Worm (Caenorhabditis elegans) whole organism, L4 larva: Measurements from ENCODE around the gene epi-1.
"Not testable (repeated sequence)": the region's sequence is repeated elsewhere in the genome, so short reads cannot be mapped to it uniquely, and the experiment has no call there.

ENCODE experiments used
- D1046.2 ChIP-seq: fragments of 200-800 bp; sonication (Bioruptor generic); IDR thresholded peaks from 2 replicates; pipeline ENCODE4 v1.3.6; 2022; ENCODE audit warnings: missing genetic modification characterization, missing compliant biosample characterization
- F44E2.7 ChIP-seq: fragments of 200-800 bp; sonication (Bioruptor generic); IDR thresholded peaks from 2 replicates; pipeline ENCODE4 v2.1.2; 2022; ENCODE audit warnings: missing genetic modification characterization, missing compliant biosample characterization
- T26A8.4 ChIP-seq: fragments of 200-800 bp; sonication (Bioruptor generic); IDR thresholded peaks from 2 replicates; pipeline ENCODE4 v1.3.6; 2022; ENCODE audit warnings: missing genetic modification characterization, missing compliant biosample characterization
- Y105C5A.15 ChIP-seq: fragments of 200-800 bp; sonication (Bioruptor generic); IDR thresholded peaks from 2 replicates; pipeline ENCODE4 v1.3.6; 2022; ENCODE audit warnings: missing genetic modification characterization, missing compliant biosample characterization
- Y48G9A.11 ChIP-seq: fragments of 200-800 bp; sonication (Bioruptor generic); IDR thresholded peaks from 2 replicates; pipeline ENCODE4 v1.3.6; 2022; ENCODE audit warnings: missing genetic modification reagents, missing genetic modification characterization, missing compliant biosample characterization
- Y75B8A.6 ChIP-seq: fragments of 200-800 bp; sonication (Bioruptor generic); IDR thresholded peaks from 2 replicates; pipeline ENCODE4 v1.3.6; 2022; ENCODE audit warnings: missing genetic modification reagents, missing genetic modification characterization, missing compliant biosample characterization
- ZK546.5 ChIP-seq, 2 experiments: sonication (generic microtip); optimal IDR thresholded peaks; 2 replicates each; lab custom pipeline; 2017; ENCODE audit warnings: missing biosample characterization in 2 of 2, missing genetic modification characterization in 2 of 2
- aha-1 ChIP-seq: fragments of 150-350 bp; peaks from one replicate; lab custom pipeline; 2014; ENCODE audit warnings: missing biosample characterization, missing genetic modification characterization
- ama-1 ChIP-seq: fragments of 150-350 bp; optimal IDR thresholded peaks from 2 replicates; lab custom pipeline; 2014; ENCODE audit warnings: inconsistent platforms, mixed read lengths
- ceh-44 ChIP-seq: fragments of 200-800 bp; sonication (Bioruptor generic); IDR thresholded peaks from 2 replicates; pipeline ENCODE4 v1.3.6; 2022; ENCODE audit warnings: missing genetic modification reagents, missing genetic modification characterization, missing compliant biosample characterization
- ces-1 ChIP-seq: fragments of 150-350 bp; sonication (generic microtip); optimal IDR thresholded peaks from 4 replicates; lab custom pipeline; 2014; ENCODE audit warnings: missing biosample characterization, missing genetic modification reagents, missing genetic modification characterization
- daf-12 ChIP-seq: fragments of 150-350 bp; optimal IDR thresholded peaks from 2 replicates; lab custom pipeline; 2014; ENCODE audit warnings: missing biosample characterization, missing genetic modification reagents, missing genetic modification characterization
- daf-16 ChIP-seq, 3 experiments: sonication (generic microtip); optimal IDR thresholded peaks; 2 replicates each; lab custom pipeline; 2016 to 2017; ENCODE audit warnings: missing genetic modification characterization in 3 of 3, missing genetic modification reagents in 3 of 3, mild to moderate bottlenecking in 2 of 3, missing compliant biosample characterization in 2 of 3, missing biosample characterization in 1 of 3, moderate library complexity in 1 of 3
- dmd-6 ChIP-seq: fragments of 200-800 bp; sonication (Bioruptor generic); IDR thresholded peaks from 2 replicates; pipeline ENCODE4 v1.3.6; 2022; ENCODE audit warnings: missing genetic modification reagents, missing genetic modification characterization, missing compliant biosample characterization
- dmd-8 ChIP-seq: fragments of 200-800 bp; sonication (Bioruptor generic); IDR thresholded peaks from 2 replicates; pipeline ENCODE4 v1.3.6; 2022; ENCODE audit warnings: missing genetic modification characterization, missing compliant biosample characterization
- dmd-9 ChIP-seq: fragments of 200-800 bp; sonication (Bioruptor generic); IDR thresholded peaks from 2 replicates; pipeline ENCODE4 v1.3.6; 2022; ENCODE audit warnings: missing genetic modification reagents, missing genetic modification characterization, missing compliant biosample characterization
- dve-1 ChIP-seq: sonication (generic microtip); optimal IDR thresholded peaks from 2 replicates; lab custom pipeline; 2017; ENCODE audit warnings: antibody characterized with exemption, mild to moderate bottlenecking, missing genetic modification characterization, missing compliant biosample characterization; ENCODE audit not compliant: insufficient read depth
- fkh-10 ChIP-seq: fragments of 150-350 bp; optimal IDR thresholded peaks from 2 replicates; lab custom pipeline; 2014; ENCODE audit warnings: missing biosample characterization, missing genetic modification reagents, missing genetic modification characterization
- gei-8 ChIP-seq: fragments of 200-800 bp; sonication (Bioruptor generic); optimal IDR thresholded peaks from 2 replicates; lab custom pipeline; 2018; ENCODE audit warnings: mild to moderate bottlenecking, missing genetic modification characterization, missing compliant biosample characterization
- hlh-11 ChIP-seq: fragments of 200-800 bp; sonication (Bioruptor generic); optimal IDR thresholded peaks from 2 replicates; lab custom pipeline; 2018; ENCODE audit warnings: mild to moderate bottlenecking, missing genetic modification characterization, missing compliant biosample characterization
- hlh-30 ChIP-seq: sonication (generic microtip); optimal IDR thresholded peaks from 2 replicates; lab custom pipeline; 2017; ENCODE audit warnings: antibody characterized with exemption, mild to moderate bottlenecking, missing genetic modification characterization, missing compliant biosample characterization; ENCODE audit not compliant: insufficient read depth
- hmg-1.1 ChIP-seq: fragments of 200-800 bp; sonication (Bioruptor generic); IDR thresholded peaks from 2 replicates; pipeline ENCODE4 v1.3.6; 2022; ENCODE audit warnings: missing genetic modification reagents, missing genetic modification characterization, missing compliant biosample characterization
- jun-1 ChIP-seq: fragments of 150-350 bp; optimal IDR thresholded peaks from 2 replicates; lab custom pipeline; 2014; ENCODE audit warnings: missing biosample characterization, missing genetic modification reagents, missing genetic modification characterization
- lin-1 ChIP-seq: fragments of 200-800 bp; sonication (Bioruptor generic); IDR thresholded peaks from 2 replicates; pipeline ENCODE4 v1.3.6; 2022; ENCODE audit warnings: missing genetic modification reagents, missing genetic modification characterization, missing compliant biosample characterization
- lin-15B ChIP-seq: fragments of 150-350 bp; sonication (generic microtip); optimal IDR thresholded peaks from 3 replicates; lab custom pipeline; 2014; ENCODE audit warnings: missing biosample characterization, missing genetic modification characterization
- lin-29 ChIP-seq: fragments of 200-800 bp; sonication (Bioruptor generic); IDR thresholded peaks from 2 replicates; pipeline ENCODE4 v1.3.6; 2022; ENCODE audit warnings: missing genetic modification reagents, missing genetic modification characterization, missing compliant biosample characterization
- lin-38 ChIP-seq: fragments of 200-800 bp; sonication (Bioruptor generic); IDR thresholded peaks from 2 replicates; pipeline ENCODE4 v1.3.6; 2022; ENCODE audit warnings: missing genetic modification reagents, missing genetic modification characterization, missing compliant biosample characterization
- lsy-2 ChIP-seq, 2 experiments: fragments of 150-350 bp in 1 of 2; sonication (generic microtip) in 1 of 2; optimal IDR thresholded peaks; 2 replicates each; lab custom pipeline; 2014 to 2017; ENCODE audit warnings: missing biosample characterization in 2 of 2, missing genetic modification characterization in 2 of 2
- madf-9 ChIP-seq: fragments of 200-800 bp; sonication (Bioruptor generic); conservative IDR thresholded peaks from 2 replicates; pipeline ENCODE4 v1.3.6; 2022; ENCODE audit warnings: missing genetic modification reagents, missing genetic modification characterization, missing compliant biosample characterization
- mdl-1 ChIP-seq, 2 experiments: fragments of 150-350 bp in 1 of 2; sonication (generic microtip) in 1 of 2; optimal IDR thresholded peaks; 2 replicates each; lab custom pipeline; 2014 to 2017; ENCODE audit warnings: missing biosample characterization in 2 of 2, missing genetic modification characterization in 2 of 2
- mep-1 ChIP-seq: fragments of 150-350 bp; sonication (generic microtip); optimal IDR thresholded peaks from 3 replicates; lab custom pipeline; 2014; ENCODE audit warnings: missing biosample characterization, missing genetic modification characterization
- nhr-102 ChIP-seq: sonication (generic microtip); optimal IDR thresholded peaks from 2 replicates; lab custom pipeline; 2016; ENCODE audit warnings: mild to moderate bottlenecking, missing genetic modification characterization, moderate library complexity, missing compliant biosample characterization
- nhr-237 ChIP-seq: sonication (generic microtip); optimal IDR thresholded peaks from 2 replicates; lab custom pipeline; 2017; ENCODE audit warnings: missing biosample characterization, missing genetic modification characterization
- nhr-77 ChIP-seq: fragments of 150-350 bp; optimal IDR thresholded peaks from 2 replicates; lab custom pipeline; 2014; ENCODE audit warnings: missing biosample characterization, missing genetic modification characterization
- php-3 ChIP-seq: fragments of 200-800 bp; sonication (Bioruptor generic); IDR thresholded peaks from 2 replicates; pipeline ENCODE4 v1.3.6; 2022; ENCODE audit warnings: missing genetic modification reagents, missing genetic modification characterization, missing compliant biosample characterization
- rbr-2 ChIP-seq: sonication (generic microtip); optimal IDR thresholded peaks from 2 replicates; lab custom pipeline; 2016; ENCODE audit warnings: missing genotype, missing genetic modification characterization, missing compliant biosample characterization
- spr-3 ChIP-seq: fragments of 200-800 bp; sonication (Bioruptor generic); optimal IDR thresholded peaks from 2 replicates; lab custom pipeline; 2018; ENCODE audit warnings: mild to moderate bottlenecking, missing genetic modification characterization, missing compliant biosample characterization
- unc-62 ChIP-seq, 3 experiments: fragments of 150-350 bp in 1 of 3; sonication (generic microtip); optimal IDR thresholded peaks in 2 of 3; peaks in 1 of 3; 1 replicate in 1 of 3; 2 replicates in 2 of 3; lab custom pipeline; 2014 to 2017; ENCODE audit warnings: missing biosample characterization in 3 of 3, missing genetic modification characterization in 3 of 3, missing genetic modification reagents in 3 of 3, missing genotype in 1 of 3
- vab-7 ChIP-seq: fragments of 200-800 bp; sonication (Bioruptor generic); IDR thresholded peaks from 2 replicates; pipeline ENCODE4 v1.3.6; 2022; ENCODE audit warnings: missing genetic modification reagents, missing genetic modification characterization, missing compliant biosample characterization
- zfp-2 ChIP-seq: sonication (generic microtip); optimal IDR thresholded peaks from 2 replicates; lab custom pipeline; 2016; ENCODE audit warnings: mild to moderate bottlenecking, missing genetic modification characterization, missing compliant biosample characterization
- zfp-3 ChIP-seq: fragments of 200-800 bp; sonication (Bioruptor generic); conservative IDR thresholded peaks from 2 replicates; pipeline ENCODE4 v1.3.6; 2022; ENCODE audit warnings: missing genetic modification reagents, missing genetic modification characterization, missing compliant biosample characterization
- zip-2 ChIP-seq: fragments of 150-350 bp; optimal IDR thresholded peaks from 2 replicates; lab custom pipeline; 2014; ENCODE audit warnings: missing biosample characterization, missing genetic modification characterization

Gene epi-1

DNA sequence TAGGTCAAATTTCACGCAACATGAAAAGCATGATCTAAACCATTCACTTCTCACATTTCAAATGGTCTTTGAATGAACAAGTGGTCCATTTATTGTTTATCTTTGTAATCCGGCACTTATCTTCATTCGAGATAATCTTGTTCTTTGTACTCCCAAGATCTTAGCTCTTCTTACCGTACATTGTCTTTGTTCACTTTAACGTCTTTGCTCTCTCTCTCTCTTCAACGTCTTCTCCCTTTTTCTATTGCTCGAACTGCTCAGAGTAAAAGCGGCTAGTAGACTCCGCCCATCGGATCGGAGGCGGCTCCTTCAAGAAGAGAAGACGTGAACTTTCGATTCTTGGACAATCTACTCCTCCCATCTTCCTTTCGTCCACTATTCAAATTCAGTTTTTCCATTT is 30.0 kb upstream of the epi-1 start, which contains the start of gene F56C4.1:
Gene F56C4.1, plus strand, starts transcription at position 301 of the 400 bp plus-strand sequence.
- TF ChIP-seq nhr-237 (tag; lab: Kevin White, UChicago) (no peak), lin-29 (GFP tag; lab: Robert Waterston, UW) (no peak), ceh-44 (GFP tag; lab: Robert Waterston, UW) (no peak), php-3 (GFP tag; lab: Robert Waterston, UW) (no peak)

- peak; percentile 65 for TF ChIP-seq aha-1 (tag; lab: Kevin White, UChicago)
- TF ChIP-seq lin-15B: no peak
Observed at ce11 chrIV:10638977-10639376, 27.6 kb upstream of the epi-1 start, which contains the start of gene F56C4.2. TSS of gene F56C4.2 (plus strand) at chrIV:10639277.

DNA sequence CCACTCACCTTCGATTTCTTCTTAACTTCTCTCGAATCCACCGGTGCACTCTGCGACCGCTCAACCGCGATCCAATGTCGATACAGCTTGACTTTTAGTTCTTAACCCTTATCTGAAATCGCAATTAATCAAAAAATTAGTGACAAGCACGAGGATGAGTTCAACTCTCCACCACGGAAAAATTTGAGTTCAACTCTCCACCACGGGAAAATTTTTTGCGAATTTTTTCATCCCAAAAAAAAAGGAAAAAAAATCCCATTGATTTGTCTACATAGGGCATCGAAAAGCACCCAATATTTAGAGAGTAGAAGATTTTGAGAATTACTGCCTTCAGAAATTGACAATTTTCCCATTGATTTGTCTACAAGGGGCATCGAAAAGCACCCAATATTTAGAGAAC is 12.6 kb upstream of the epi-1 start, which contains the start of gene glb-19:
Gene glb-19, minus strand, starts transcription at position 101 of the 400 bp plus-strand sequence.
- TF ChIP-seq F44E2.7 (GFP tag; lab: Robert Waterston, UW); dve-1 (tag; lab: Kevin White, UChicago); zip-2 (tag; lab: Kevin White, UChicago): not testable (repeated sequence)

ce11 chrIV:10656770-10657323 is 9.8 kb upstream of the epi-1 start, which contains the start of gene K08C7.1:
TSS of gene K08C7.1 (plus strand) at chrIV:10656812.
- TF ChIP-seq rbr-2 (no peak), dmd-9 (GFP tag; lab: Robert Waterston, UW) (no peak), lin-38 (GFP tag; lab: Robert Waterston, UW) (no peak), Y75B8A.6 (no peak), hmg-1.1 (GFP tag; lab: Robert Waterston, UW) (no peak), mdl-1 (tag; optimal IDR thresholded peaks at IDR 0.05; lab: Kevin White, UChicago) (no peak), zfp-3 (no peak), Y105C5A.15 (no peak), zip-2 (tag; lab: Kevin White, UChicago) (no peak), hlh-30 (tag; lab: Kevin White, UChicago) (no peak), lin-1 (GFP tag; lab: Robert Waterston, UW) (no peak), fkh-10 (GFP tag; lab: Kevin White, UChicago) (no peak), T26A8.4 (GFP tag; lab: Robert Waterston, UW) (no peak), zfp-2 (no peak), nhr-237 (tag; lab: Kevin White, UChicago) (no peak), dmd-8 (GFP tag; lab: Robert Waterston, UW) (no peak), ces-1 (GFP tag; lab: Kevin White, UChicago) (no peak), ama-1 (lab: Kevin White, UChicago) (no peak), daf-16 (GFP tag; optimal IDR thresholded peaks at IDR 0.05; lab: Kevin White, UChicago) (no peak), daf-16 (tag; optimal IDR thresholded peaks at IDR 0.05; lab: Kevin White, UChicago) (peak; percentile 48), ceh-44 (GFP tag; lab: Robert Waterston, UW) (no peak), Y48G9A.11 (GFP tag; lab: Robert Waterston, UW) (no peak), dmd-6 (peak; percentile 44; the same call in 1 of the 2 replicates), mep-1 (tag; lab: Kevin White, UChicago) (no peak), madf-9 (GFP tag; lab: Robert Waterston, UW) (no peak), daf-12 (tag; lab: Kevin White, UChicago) (no peak), spr-3 (GFP tag; lab: Kevin White, UChicago) (no peak), dve-1 (tag; lab: Kevin White, UChicago) (peak; percentile 35), nhr-102 (no peak), vab-7 (no peak), lsy-2 (tag; optimal IDR thresholded peaks at IDR 0.05; lab: Kevin White, UChicago) (no peak), gei-8 (GFP tag; lab: Kevin White, UChicago) (no peak), ZK546.5 (tag; optimal IDR thresholded peaks at IDR 0.05; lab: Kevin White, UChicago) (no peak), jun-1 (no peak), php-3 (GFP tag; lab: Robert Waterston, UW) (no peak), hlh-11 (tag; lab: Kevin White, UChicago) (peak; percentile 18), unc-62 (GFP tag; optimal IDR thresholded peaks at IDR 0.05 in 1 of 2; lab: Kevin White, UChicago) (peak in 1 of 2 experiments; percentile 89), unc-62 (tag; optimal IDR thresholded peaks at IDR 0.05; lab: Kevin White, UChicago) (no peak), D1046.2 (GFP tag; lab: Robert Waterston, UW) (no peak), lin-29 (GFP tag; lab: Robert Waterston, UW) (no peak), nhr-77 (tag; lab: Kevin White, UChicago) (peak; percentile 21)
